Fruit fly (Drosophila melanogaster): Measurements from ENCODE around the gene Wnt4.
A peak's percentile ranks its signal among the peaks of the same experiment; 100 is the strongest.

Wnt4 gene

DNA sequence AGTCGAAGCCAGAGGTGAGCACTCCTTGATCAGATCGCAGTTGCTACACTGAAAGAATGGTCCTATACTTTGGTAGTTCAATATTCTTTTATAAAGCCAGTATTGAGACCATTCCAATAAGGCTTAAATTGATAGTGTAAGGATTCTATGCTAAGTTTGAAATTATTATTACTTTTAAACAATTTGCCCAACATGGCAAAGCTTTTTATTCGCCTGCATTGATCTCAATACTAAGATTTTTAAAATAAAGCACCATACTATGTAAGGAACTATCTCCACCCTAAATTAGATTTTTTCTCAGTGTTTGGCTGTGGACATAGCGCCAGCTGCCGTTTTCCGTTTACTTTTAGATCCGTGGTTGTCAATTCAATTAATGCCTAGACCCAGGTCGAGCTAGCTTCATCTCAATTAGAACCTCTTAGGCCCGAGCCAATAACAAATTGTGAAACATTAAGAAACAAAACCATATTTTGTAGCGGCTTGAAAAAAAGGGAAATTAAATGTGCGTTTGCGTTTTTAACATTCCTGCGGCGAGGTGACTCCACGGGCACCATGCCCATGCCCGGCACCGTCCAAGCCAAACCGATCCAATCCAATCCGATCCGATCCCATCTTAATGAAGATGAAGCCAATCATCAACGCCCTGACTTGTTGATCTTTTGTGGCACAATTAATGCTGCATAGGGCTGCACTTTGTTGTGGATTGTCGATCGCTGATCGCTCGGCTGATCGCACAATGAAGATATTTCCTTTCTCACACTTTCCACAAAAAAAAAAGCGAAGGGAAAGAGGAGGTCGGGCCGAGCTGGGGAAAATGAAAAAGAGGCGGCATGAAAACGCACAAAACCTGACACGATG is 16.7 kb upstream of the Wnt4 start (continued):
- peak; percentile 53 for TF ChIP-seq unpg (GFP tag; optimal IDR thresholded peaks at IDR 0.05)
- TF ChIP-seq CG33557 (GFP tag; optimal IDR thresholded peaks at IDR 0.05), result peak; percentile 80
- TF ChIP-seq bab2 (GFP tag; optimal IDR thresholded peaks at IDR 0.05), result peak; percentile 15
- peak; percentile 75 for TF ChIP-seq gem (tag; optimal IDR thresholded peaks at IDR 0.05)
- TF ChIP-seq CG15601 (tag; optimal IDR thresholded peaks at IDR 0.05), result peak; percentile 67
- peak; percentile 21 for TF ChIP-seq ewg (GFP tag; optimal IDR thresholded peaks at IDR 0.05)
- no peak for TF ChIP-seq CG11560 (tag; IDR thresholded peaks at IDR 0.05)
- no peak for TF ChIP-seq C15 (GFP tag; IDR thresholded peaks at IDR 0.05)
- 0 out of 2 replicates have a peak, but pooled peaks have one; percentile 13 for TF ChIP-seq onecut (GFP tag; IDR thresholded peaks at IDR 0.05)
- no peak for TF ChIP-seq zfh2 (GFP tag; optimal IDR thresholded peaks at IDR 0.05)
- TF ChIP-seq CG2129 (GFP tag; IDR thresholded peaks at IDR 0.05; ENCODE audit: partially characterized antibody), result no peak
- TF ChIP-seq lbe (GFP tag; optimal IDR thresholded peaks at IDR 0.05), result no peak
- TF ChIP-seq Atf3 (GFP tag; optimal IDR thresholded peaks at IDR 0.05), result no peak
- no peak for TF ChIP-seq CG2120 (GFP tag; optimal IDR thresholded peaks at IDR 0.05)
- peak; percentile 58 for TF ChIP-seq CG16815 (GFP tag; optimal IDR thresholded peaks at IDR 0.05)
- TF ChIP-seq sisA (GFP tag; IDR thresholded peaks at IDR 0.05), result 0 out of 2 replicates have a peak, but pooled peaks have one; percentile 19
- TF ChIP-seq pan (optimal IDR thresholded peaks at IDR 0.05), result no peak
- TF ChIP-seq pan (GFP tag; optimal IDR thresholded peaks at IDR 0.05 in 1 of 2, IDR thresholded peaks at IDR 0.05 in 1 of 2), result peak in 1 of 2 experiments; percentile 11
- TF ChIP-seq CG3995 (GFP tag; optimal IDR thresholded peaks at IDR 0.05), result no peak
- no peak for TF ChIP-seq CG1024 (GFP tag; IDR thresholded peaks at IDR 0.05)
- TF ChIP-seq D (optimal IDR thresholded peaks at IDR 0.05), result no peak
- peak; percentile 62 for TF ChIP-seq D (GFP tag; optimal IDR thresholded peaks at IDR 0.05)
- peak; percentile 41 for TF ChIP-seq az2 (GFP tag; optimal IDR thresholded peaks at IDR 0.05)
- TF ChIP-seq wor (GFP tag; IDR thresholded peaks at IDR 0.05), result no peak
- TF ChIP-seq CG1529 (GFP tag; optimal IDR thresholded peaks at IDR 0.05), result peak; percentile 19
- no peak for TF ChIP-seq nau (GFP tag; optimal IDR thresholded peaks at IDR 0.05)
- no peak for TF ChIP-seq CG11695 (GFP tag; IDR thresholded peaks at IDR 0.05)
- 0 out of 2 replicates have a peak, but pooled peaks have one; percentile 10 for TF ChIP-seq E2f1 (GFP tag; IDR thresholded peaks at IDR 0.05)
- no peak for TF ChIP-seq klu (GFP tag; IDR thresholded peaks at IDR 0.05)
- TF ChIP-seq CG11456 (GFP tag; IDR thresholded peaks at IDR 0.05), result no peak
- TF ChIP-seq pfk (GFP tag; optimal IDR thresholded peaks at IDR 0.05), result no peak
- peak; percentile 14 for TF ChIP-seq CG18764 (GFP tag; optimal IDR thresholded peaks at IDR 0.05)
- no peak for TF ChIP-seq CG10147 (GFP tag; optimal IDR thresholded peaks at IDR 0.05)
- TF ChIP-seq CG12155 (GFP tag; optimal IDR thresholded peaks at IDR 0.05), result no peak
- no peak for TF ChIP-seq usp (GFP tag; optimal IDR thresholded peaks at IDR 0.05)
- TF ChIP-seq CG5180 (GFP tag; optimal IDR thresholded peaks at IDR 0.05), result no peak
- TF ChIP-seq Hr3 (GFP tag; optimal IDR thresholded peaks at IDR 0.05), result peak; percentile 16
- peak; percentile 39 for TF ChIP-seq CG2202 (tag; optimal IDR thresholded peaks at IDR 0.05)
- peak; percentile 52 for TF ChIP-seq CG4424 (GFP tag; optimal IDR thresholded peaks at IDR 0.05)
- TF ChIP-seq CG34224 (GFP tag; IDR thresholded peaks at IDR 0.05; ENCODE audit: partially characterized antibody), result no peak
- TF ChIP-seq grn (GFP tag; optimal IDR thresholded peaks at IDR 0.05), result peak; percentile 77
- peak; percentile 7 to 32 for TF ChIP-seq chif (GFP tag; optimal IDR thresholded peaks at IDR 0.05)
- TF ChIP-seq CG16863 (GFP tag; optimal IDR thresholded peaks at IDR 0.05), result peak; percentile 19
- TF ChIP-seq bsh (GFP tag; optimal IDR thresholded peaks at IDR 0.05), result peak in 1 of 2 experiments; percentile 68
- peak; percentile 19 for TF ChIP-seq bcd (GFP tag; optimal IDR thresholded peaks at IDR 0.05)
- TF ChIP-seq Bdp1 (GFP tag; optimal IDR thresholded peaks at IDR 0.05), result no peak
- TF ChIP-seq Elba2 (GFP tag; optimal IDR thresholded peaks at IDR 0.05), result no peak
- TF ChIP-seq hkb (optimal IDR thresholded peaks at IDR 0.05), result no peak
- TF ChIP-seq hkb (GFP tag; IDR thresholded peaks at IDR 0.05), result no peak
- peak; percentile 59; the same call in 1 of the 2 replicates for TF ChIP-seq CG6689 (GFP tag; IDR thresholded peaks at IDR 0.05)

Data from whole organism, embryonic.